Worm (Caenorhabditis elegans) whole organism, young adult: ENCODE data around the gene C08H9.15.

Experiments
- C17E4.6 ChIP-seq: fragments of 200-800 bp; sonication (Bioruptor generic); IDR thresholded peaks from 2 replicates; pipeline ENCODE4 v1.3.6; 2022; ENCODE audit warnings: missing genetic modification reagents, missing genetic modification characterization, missing compliant biosample characterization
- F22D6.2 ChIP-seq: sonication (generic microtip); optimal IDR thresholded peaks from 2 replicates; lab custom pipeline; 2016; ENCODE audit warnings: mild to moderate bottlenecking, missing genetic modification characterization, missing compliant biosample characterization
- F33H1.4 ChIP-seq: fragments of 200-800 bp; sonication (Bioruptor generic); IDR thresholded peaks from 2 replicates; pipeline ENCODE4 v1.3.6; 2022; ENCODE audit warnings: missing genetic modification reagents, missing genetic modification characterization, missing compliant biosample characterization
- K12H6.12 ChIP-seq: fragments of 200-800 bp; sonication (Bioruptor generic); optimal IDR thresholded peaks from 2 replicates; lab custom pipeline; 2018; ENCODE audit warnings: mild to moderate bottlenecking, missing genetic modification characterization, missing compliant biosample characterization
- Y95B8A.8 ChIP-seq: fragments of 200-800 bp; sonication (Bioruptor generic); IDR thresholded peaks from 2 replicates; pipeline ENCODE4 v1.3.6; 2022; ENCODE audit warnings: missing genetic modification reagents, missing genetic modification characterization, missing compliant biosample characterization
- ZK185.1 ChIP-seq: sonication (generic microtip); optimal IDR thresholded peaks from 2 replicates; lab custom pipeline; 2016; ENCODE audit warnings: mild to moderate bottlenecking, missing genetic modification characterization, missing compliant biosample characterization; ENCODE audit not compliant: poor library complexity, severe bottlenecking
- akir-1 ChIP-seq: fragments of 200-800 bp; sonication (Bioruptor generic); optimal IDR thresholded peaks from 2 replicates; lab custom pipeline; 2018; ENCODE audit warnings: mild to moderate bottlenecking, missing genetic modification characterization, moderate library complexity, missing compliant biosample characterization
- aptf-2 ChIP-seq: fragments of 200-800 bp; sonication (Bioruptor generic); conservative IDR thresholded peaks from 2 replicates; pipeline ENCODE4 v1.3.6; 2022; ENCODE audit warnings: missing genetic modification reagents, missing genetic modification characterization, missing compliant biosample characterization
- attf-6 ChIP-seq: fragments of 200-800 bp; sonication (Bioruptor generic); IDR thresholded peaks from 2 replicates; pipeline ENCODE4 v1.3.6; 2022; ENCODE audit warnings: missing genetic modification reagents, missing genetic modification characterization, missing compliant biosample characterization
- ccch-3 ChIP-seq: fragments of 200-800 bp; sonication (Bioruptor generic); optimal IDR thresholded peaks from 2 replicates; lab custom pipeline; 2018; ENCODE audit warnings: mild to moderate bottlenecking, missing genetic modification characterization, missing compliant biosample characterization
- ceh-91 ChIP-seq: fragments of 200-800 bp; sonication (Bioruptor generic); IDR thresholded peaks from 2 replicates; pipeline ENCODE4 v1.3.6; 2022; ENCODE audit warnings: missing genetic modification reagents, missing genetic modification characterization, missing compliant biosample characterization
- dpff-1 ChIP-seq: sonication (generic microtip); optimal IDR thresholded peaks from 2 replicates; lab custom pipeline; 2017; ENCODE audit warnings: mild to moderate bottlenecking, missing genetic modification characterization, missing compliant biosample characterization
- egl-44 ChIP-seq: fragments of 200-800 bp; sonication (Bioruptor generic); IDR thresholded peaks from 2 replicates; pipeline ENCODE4 v1.3.6; 2022; ENCODE audit warnings: missing genetic modification reagents, missing genetic modification characterization, missing compliant biosample characterization
- egrh-3 ChIP-seq: fragments of 200-800 bp; sonication (Bioruptor generic); IDR thresholded peaks from 2 replicates; pipeline ENCODE4 v1.3.6; 2022; ENCODE audit warnings: missing genetic modification reagents, missing genetic modification characterization, missing compliant biosample characterization
- gei-17 ChIP-seq: fragments of 200-800 bp; sonication (Bioruptor generic); optimal IDR thresholded peaks from 2 replicates; lab custom pipeline; 2018; ENCODE audit warnings: mild to moderate bottlenecking, missing genetic modification characterization, missing compliant biosample characterization
- hlh-12 ChIP-seq: sonication (generic microtip); optimal IDR thresholded peaks from 2 replicates; lab custom pipeline; 2016; ENCODE audit warnings: missing genetic modification characterization, missing compliant biosample characterization
- hlh-26 ChIP-seq: fragments of 200-800 bp; sonication (Bioruptor generic); conservative IDR thresholded peaks from 2 replicates; pipeline ENCODE4 v1.3.6; 2022; ENCODE audit warnings: missing genetic modification reagents, missing genetic modification characterization, missing compliant biosample characterization
- lir-1 ChIP-seq: fragments of 200-800 bp; sonication (Bioruptor generic); conservative IDR thresholded peaks from 2 replicates; pipeline ENCODE4 v1.3.6; 2022; ENCODE audit warnings: missing genetic modification reagents, missing genetic modification characterization, missing compliant biosample characterization
- lsl-1 ChIP-seq: fragments of 200-800 bp; sonication (Bioruptor generic); optimal IDR thresholded peaks from 2 replicates; lab custom pipeline; 2018; ENCODE audit warnings: mild to moderate bottlenecking, missing genetic modification characterization, moderate library complexity, missing compliant biosample characterization
- madf-10 ChIP-seq: sonication (generic microtip); optimal IDR thresholded peaks from 2 replicates; lab custom pipeline; 2016; ENCODE audit warnings: mild to moderate bottlenecking, missing genetic modification characterization, missing compliant biosample characterization
- madf-6 ChIP-seq: fragments of 200-800 bp; sonication (Bioruptor generic); IDR thresholded peaks from 2 replicates; pipeline ENCODE4 v1.3.6; 2022; ENCODE audit warnings: missing genetic modification reagents, missing genetic modification characterization, missing compliant biosample characterization
- madf-8 ChIP-seq: fragments of 200-800 bp; sonication (Bioruptor generic); conservative IDR thresholded peaks from 2 replicates; pipeline ENCODE4 v1.3.6; 2022; ENCODE audit warnings: missing genetic modification reagents, missing genetic modification characterization, missing compliant biosample characterization
- mcd-1 ChIP-seq: fragments of 200-800 bp; sonication (Bioruptor generic); IDR thresholded peaks from 2 replicates; pipeline ENCODE4 v1.3.6; 2022; ENCODE audit warnings: missing genetic modification reagents, missing genetic modification characterization, missing compliant biosample characterization
- mel-28 ChIP-seq: sonication (generic microtip); optimal IDR thresholded peaks from 2 replicates; lab custom pipeline; 2016; ENCODE audit warnings: borderline replicate concordance, mild to moderate bottlenecking, missing genetic modification characterization, missing compliant biosample characterization
- mes-4 ChIP-seq: sonication (generic microtip); optimal IDR thresholded peaks from 2 replicates; lab custom pipeline; 2016; ENCODE audit warnings: missing genotype, missing genetic modification characterization, missing compliant biosample characterization
- mxl-1 ChIP-seq: sonication (generic microtip); optimal IDR thresholded peaks from 2 replicates; lab custom pipeline; 2016; ENCODE audit warnings: missing genetic modification characterization, missing compliant biosample characterization
- pbrm-1 ChIP-seq: fragments of 200-800 bp; sonication (Bioruptor generic); IDR thresholded peaks from 2 replicates; pipeline ENCODE4 v1.3.6; 2022; ENCODE audit warnings: missing genetic modification reagents, missing genetic modification characterization, missing compliant biosample characterization
- rec-8 ChIP-seq, 2 experiments: sonication (generic microtip); optimal IDR thresholded peaks; 2 replicates each; lab custom pipeline; 2016; ENCODE audit warnings: mild to moderate bottlenecking in 2 of 2, missing genetic modification characterization in 2 of 2, missing genetic modification reagents in 2 of 2, missing genotype in 2 of 2, missing biosample characterization in 1 of 2, missing compliant biosample characterization in 1 of 2, moderate library complexity in 1 of 2
- sea-2 ChIP-seq: fragments of 200-800 bp; sonication (Bioruptor generic); IDR thresholded peaks from 2 replicates; pipeline ENCODE4 v1.3.6; 2022; ENCODE audit warnings: missing genetic modification characterization, missing compliant biosample characterization
- snpc-4 ChIP-seq, 5 experiments: fragments of 150-350 bp in 1 of 5; sonication (generic microtip) in 4 of 5; optimal IDR thresholded peaks; 2 replicates each; lab custom pipeline; 2014 to 2018; ENCODE audit warnings: missing genetic modification characterization in 5 of 5, missing biosample characterization in 3 of 5, antibody characterized with exemption in 2 of 5, mild to moderate bottlenecking in 2 of 5, missing compliant biosample characterization in 2 of 5, missing genotype in 2 of 5, moderate library complexity in 2 of 5, missing genetic modification reagents in 1 of 5
- sptf-2 ChIP-seq: fragments of 200-800 bp; sonication (Bioruptor generic); optimal IDR thresholded peaks from 2 replicates; lab custom pipeline; 2018; ENCODE audit warnings: mild to moderate bottlenecking, missing genetic modification characterization, missing compliant biosample characterization
- tbx-9 ChIP-seq: sonication (generic microtip); optimal IDR thresholded peaks from 2 replicates; lab custom pipeline; 2016; ENCODE audit warnings: borderline replicate concordance, missing genetic modification characterization, inconsistent platforms, missing compliant biosample characterization
- xnd-1 ChIP-seq: sonication (generic microtip); optimal IDR thresholded peaks from 2 replicates; lab custom pipeline; 2016; ENCODE audit warnings: missing genotype, missing genetic modification reagents, missing genetic modification characterization, missing compliant biosample characterization
- ztf-18 ChIP-seq: sonication (generic microtip); optimal IDR thresholded peaks from 2 replicates; lab custom pipeline; 2016; ENCODE audit warnings: missing genotype, mild to moderate bottlenecking, missing genetic modification characterization, missing compliant biosample characterization
- ztf-28 ChIP-seq: fragments of 200-800 bp; sonication (Bioruptor generic); IDR thresholded peaks from 2 replicates; pipeline ENCODE4 v1.3.6; 2022; ENCODE audit warnings: missing genetic modification reagents, missing genetic modification characterization, missing compliant biosample characterization

The C08H9.15 gene

ce11 chrII:9835958-9836357 is 45.0 kb upstream of the C08H9.15 start:
- TF ChIP-seq rec-8 (tag; optimal IDR thresholded peaks at IDR 0.05; lab: Kevin White, UChicago) (no peak), hlh-26 (no peak), ZK185.1 (no peak)

DNA sequence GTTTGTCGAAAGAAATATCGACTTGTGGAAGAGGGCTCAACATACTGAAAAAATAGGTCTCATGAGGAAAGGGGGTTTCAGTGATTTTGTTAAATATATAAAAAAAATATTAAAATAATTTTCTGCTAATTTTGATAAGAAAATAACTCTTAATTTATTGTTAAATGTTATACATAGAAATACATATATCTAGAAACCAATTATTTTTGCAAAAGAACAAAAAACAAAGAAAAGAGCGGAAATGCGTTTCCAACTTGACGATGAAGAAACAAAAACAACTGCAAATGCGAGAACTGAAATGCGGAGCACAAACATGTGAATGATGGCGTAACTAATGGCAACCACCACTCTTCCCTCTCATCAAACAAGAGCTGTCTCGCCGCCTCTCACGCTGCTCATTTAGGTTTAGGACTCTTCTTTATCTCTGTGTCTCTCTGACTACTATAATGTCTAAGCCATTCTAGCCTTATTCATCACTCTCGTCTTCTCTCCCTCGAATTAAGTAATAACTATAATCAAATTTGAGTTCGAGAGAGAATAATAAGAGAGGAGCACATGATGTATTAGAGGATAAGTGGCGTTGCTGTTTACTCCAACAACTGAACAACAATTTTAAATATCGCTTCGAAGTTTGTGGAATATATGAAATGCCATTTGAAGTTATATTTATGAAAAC is 42.6 kb upstream of the C08H9.15 start, which contains the start of gene arrd-4:
Gene arrd-4, minus strand, starts transcription at position 51 of the 676 bp plus-strand sequence.
- TF ChIP-seq C17E4.6 (GFP tag; lab: Robert Waterston, UW), result no peak
- TF ChIP-seq akir-1, result no peak
- no peak for TF ChIP-seq hlh-12 (tag; lab: Kevin White, UChicago)
- TF ChIP-seq mes-4 (tag; lab: Kevin White, UChicago), result no peak
- no peak for TF ChIP-seq lsl-1
- TF ChIP-seq gei-17 (GFP tag; lab: Kevin White, UChicago), result no peak
- TF ChIP-seq egrh-3 (GFP tag; lab: Robert Waterston, UW), result no peak
- no peak for TF ChIP-seq sea-2
- no peak for TF ChIP-seq ceh-91
- TF ChIP-seq Y95B8A.8, result no peak
- TF ChIP-seq F22D6.2 (tag; lab: Kevin White, UChicago), result no peak
- no peak for TF ChIP-seq ztf-28 (GFP tag; lab: Robert Waterston, UW)

DNA sequence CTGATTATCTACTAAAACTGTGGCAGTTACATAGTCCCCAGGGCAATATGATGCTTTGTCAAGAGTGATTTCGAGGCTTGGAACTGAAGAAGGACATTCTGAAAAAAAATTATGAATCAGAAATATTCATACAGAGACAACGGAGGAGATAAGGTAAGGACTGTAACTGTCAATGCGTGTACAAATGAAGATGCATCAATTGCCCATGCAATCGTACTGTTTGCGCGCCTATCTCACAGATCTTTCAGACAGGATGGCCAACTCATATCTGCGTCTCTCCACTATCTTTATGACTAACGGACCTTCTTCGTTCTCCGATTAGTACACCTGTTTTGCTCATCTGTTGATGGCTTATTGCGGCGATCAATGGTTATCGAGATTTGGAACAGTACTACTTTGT is 40.7 kb upstream of the C08H9.15 start, which contains the start of gene ZK938.11:
Gene ZK938.11, minus strand, starts transcription at position 101 of the 400 bp plus-strand sequence.
- TF ChIP-seq sptf-2 (GFP tag; lab: Kevin White, UChicago) (no peak), egl-44 (no peak), madf-6 (no peak), hlh-12 (tag; lab: Kevin White, UChicago) (no peak), pbrm-1 (no peak), attf-6 (GFP tag; lab: Robert Waterston, UW) (no peak), aptf-2 (GFP tag; lab: Robert Waterston, UW) (no peak), K12H6.12 (no peak), ztf-18 (no peak), F22D6.2 (tag; lab: Kevin White, UChicago) (no peak), rec-8 (tag; optimal IDR thresholded peaks at IDR 0.05; lab: Kevin White, UChicago) (no peak), ztf-28 (GFP tag; lab: Robert Waterston, UW) (no peak), mxl-1 (tag; lab: Kevin White, UChicago) (no peak), dpff-1 (tag; lab: Kevin White, UChicago) (no peak), madf-10 (tag; lab: Kevin White, UChicago) (no peak), lir-1 (GFP tag; lab: Robert Waterston, UW) (no peak), mel-28 (tag; lab: Kevin White, UChicago) (no peak), Y95B8A.8 (no peak), madf-8 (GFP tag; lab: Robert Waterston, UW) (no peak)

- TF ChIP-seq ccch-3 (GFP tag; lab: Kevin White, UChicago) (no peak), madf-8 (GFP tag; lab: Robert Waterston, UW) (peak; percentile 88), ZK185.1 (no peak), F33H1.4 (peak; percentile 81), madf-6 (peak; percentile 96), xnd-1 (peak; percentile 79), mcd-1 (GFP tag; lab: Robert Waterston, UW) (no peak), snpc-4 (GFP tag; optimal IDR thresholded peaks at IDR 0.05; lab: Kevin White, UChicago) (no peak), snpc-4 (tag; optimal IDR thresholded peaks at IDR 0.05; lab: Kevin White, UChicago) (no peak), sea-2 (no peak), tbx-9 (tag; lab: Kevin White, UChicago) (no peak), lsl-1 (peak; percentile 87)
Observed at ce11 chrII:9841985-9842505, 38.9 kb upstream of the C08H9.15 start, which contains the start of gene rnh-1.2. rnh-1.2 (minus strand) TSS chrII:9842035.
